Worm (Caenorhabditis elegans) whole organism, early embryonic: ENCODE data around the gene spat-1.

Experiments
- F13C5.2 ChIP-seq: sonication (generic microtip); optimal IDR thresholded peaks from 2 replicates; lab custom pipeline; 2017; ENCODE audit warnings: mild to moderate bottlenecking, missing genetic modification characterization, inconsistent platforms, missing compliant biosample characterization
- aly-1 ChIP-seq: sonication (generic microtip); optimal IDR thresholded peaks from 2 replicates; lab custom pipeline; 2016; ENCODE audit warnings: missing genetic modification characterization, missing compliant biosample characterization
- ama-1 ChIP-seq: fragments of 150-350 bp; optimal IDR thresholded peaks from 2 replicates; lab custom pipeline; 2014
- hmg-4 ChIP-seq: fragments of 200-800 bp; sonication (Bioruptor generic); optimal IDR thresholded peaks from 2 replicates; lab custom pipeline; 2018; ENCODE audit warnings: mild to moderate bottlenecking, missing genetic modification characterization, missing compliant biosample characterization
- sea-1 ChIP-seq: fragments of 200-800 bp; sonication (Bioruptor generic); conservative IDR thresholded peaks from 2 replicates; pipeline ENCODE4 v1.3.6; 2022; ENCODE audit warnings: missing genetic modification characterization, missing compliant biosample characterization
- tra-4 ChIP-seq: sonication (generic microtip); optimal IDR thresholded peaks from 2 replicates; lab custom pipeline; 2017; ENCODE audit warnings: missing genetic modification characterization, missing compliant biosample characterization

ce11 chrII:14494414-14494463 lies 34.3 kb upstream of the spat-1 start, which contains the start of gene cysl-2:
- no peak for TF ChIP-seq hmg-4 (GFP tag; lab: Kevin White, UChicago)
- no peak for TF ChIP-seq tra-4 (tag; lab: Kevin White, UChicago)
- TF ChIP-seq aly-1 = no peak
- no peak for TF ChIP-seq ama-1 (lab: Kevin White, UChicago)
- TF ChIP-seq F13C5.2 (tag; lab: Kevin White, UChicago) = no peak
- TF ChIP-seq sea-1 = no peak
